Fruit fly (Drosophila melanogaster) whole organism, wandering third instar larva: Measurements from ENCODE around the gene CG9021.

ENCODE experiments used
- CG9705 ChIP-seq: fragments of 200-800 bp; sonication (Bioruptor generic); optimal IDR thresholded peaks from 2 replicates; lab custom pipeline; 2018; ENCODE audit warnings: missing biosample characterization, mild to moderate bottlenecking, missing genetic modification characterization
- CrebA ChIP-seq: fragments of 200-800 bp; sonication (Bioruptor generic); optimal IDR thresholded peaks from 2 replicates; lab custom pipeline; 2016; ENCODE audit warnings: missing biosample characterization, mild to moderate bottlenecking, missing genetic modification characterization, borderline replicate concordance
- Dfd ChIP-seq: fragments of >200 bp; optimal IDR thresholded peaks from 2 replicates; lab custom pipeline; 2017; ENCODE audit warnings: missing biosample characterization, missing genetic modification characterization
- dsf ChIP-seq: sonication (Bioruptor generic); optimal IDR thresholded peaks from 2 replicates; lab custom pipeline; 2016; ENCODE audit warnings: missing biosample characterization, missing genetic modification characterization, borderline replicate concordance
- h ChIP-seq: fragments of 200-800 bp; sonication (Bioruptor generic); optimal IDR thresholded peaks from 3 replicates; lab custom pipeline; 2016; ENCODE audit warnings: missing biosample characterization, mild to moderate bottlenecking, missing genetic modification characterization
- lola ChIP-seq: fragments of >200 bp; optimal IDR thresholded peaks from 2 replicates; lab custom pipeline; 2017; ENCODE audit warnings: missing biosample characterization, missing genetic modification characterization
- pan ChIP-seq: fragments of >200 bp; optimal IDR thresholded peaks from 2 replicates; lab custom pipeline; 2017
- sage ChIP-seq: fragments of 200-800 bp; sonication (Bioruptor generic); optimal IDR thresholded peaks from 2 replicates; lab custom pipeline; 2016; ENCODE audit warnings: missing biosample characterization, mild to moderate bottlenecking, missing genetic modification characterization
- sv ChIP-seq: fragments of 200-800 bp; sonication (Bioruptor generic); optimal IDR thresholded peaks from 3 replicates; lab custom pipeline; 2016; ENCODE audit warnings: missing biosample characterization, missing genetic modification characterization
- tai ChIP-seq: sonication (Bioruptor generic); optimal IDR thresholded peaks from 2 replicates; lab custom pipeline; 2016; ENCODE audit warnings: missing biosample characterization, missing genetic modification characterization

DNA sequence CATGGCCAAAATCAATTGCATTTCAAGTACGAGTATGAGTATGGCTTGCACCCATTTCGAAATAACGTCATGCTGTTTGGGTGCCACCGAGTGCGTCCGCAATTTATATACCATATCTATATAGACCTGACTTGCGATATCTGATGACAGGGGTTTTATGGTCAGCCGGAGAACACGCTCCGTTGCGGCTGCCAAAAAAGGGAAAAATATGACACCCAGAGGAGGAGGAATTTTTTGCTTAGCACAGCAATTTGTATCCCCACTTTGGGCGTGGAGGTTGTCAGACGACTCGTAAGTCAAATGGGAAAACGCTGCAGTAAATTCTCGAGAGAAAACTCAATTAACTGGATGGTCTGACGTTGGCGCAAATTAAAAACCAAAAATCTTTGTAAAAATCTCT is 47.7 kb downstream of the CG9021 start:
- TF ChIP-seq h (GFP tag; lab: Kevin White, UChicago) (no peak), pan (lab: Kevin White, UChicago) (no peak), lola (GFP tag; lab: Kevin White, UChicago) (no peak), sv (no peak), Dfd (GFP tag; lab: Kevin White, UChicago) (no peak), dsf (GFP tag; lab: Kevin White, UChicago) (no peak), tai (GFP tag; lab: Kevin White, UChicago) (no peak), CrebA (no peak), sage (GFP tag; lab: Kevin White, UChicago) (no peak), CG9705 (no peak)
